Fruit fly (Drosophila melanogaster) whole organism, pupa: ENCODE measurements around the gene drn.

Experiments
- CG15710 ChIP-seq: fragments of 200-800 bp; sonication (Bioruptor generic); optimal IDR thresholded peaks from 2 replicates; lab custom pipeline; 2018; ENCODE audit warnings: missing biosample characterization, mild to moderate bottlenecking, missing genetic modification characterization, moderate library complexity
- CG32121 ChIP-seq: fragments of 200-800 bp; sonication (Bioruptor generic); IDR thresholded peaks from 2 replicates; pipeline ENCODE4 v1.3.6; 2022; ENCODE audit warnings: missing biosample characterization, missing genetic modification characterization
- EcR ChIP-seq: fragments of 200-800 bp; sonication (Bioruptor generic); optimal IDR thresholded peaks from 3 replicates; lab custom pipeline; 2019; ENCODE audit warnings: missing biosample characterization, missing genetic modification characterization, mild to moderate bottlenecking, moderate library complexity, missing genetic modification reagents
- Pif1B ChIP-seq: fragments of 200-800 bp; sonication (Bioruptor generic); optimal IDR thresholded peaks from 3 replicates; lab custom pipeline; 2016; ENCODE audit warnings: missing biosample characterization, missing genetic modification characterization
- fd96Ca ChIP-seq: fragments of 200-800 bp; sonication (Bioruptor generic); IDR thresholded peaks from 3 replicates; pipeline ENCODE4 v1.3.6; 2022; ENCODE audit warnings: missing biosample characterization, missing genetic modification characterization
- gl ChIP-seq: fragments of 200-800 bp; sonication (Bioruptor generic); optimal IDR thresholded peaks from 2 replicates; lab custom pipeline; 2018; ENCODE audit warnings: missing biosample characterization, mild to moderate bottlenecking, missing genetic modification characterization
- rn ChIP-seq: fragments of 200-800 bp; sonication (Bioruptor generic); IDR thresholded peaks from 2 replicates; pipeline ENCODE4 v1.3.6; 2022; ENCODE audit warnings: missing biosample characterization, missing genetic modification characterization

DNA sequence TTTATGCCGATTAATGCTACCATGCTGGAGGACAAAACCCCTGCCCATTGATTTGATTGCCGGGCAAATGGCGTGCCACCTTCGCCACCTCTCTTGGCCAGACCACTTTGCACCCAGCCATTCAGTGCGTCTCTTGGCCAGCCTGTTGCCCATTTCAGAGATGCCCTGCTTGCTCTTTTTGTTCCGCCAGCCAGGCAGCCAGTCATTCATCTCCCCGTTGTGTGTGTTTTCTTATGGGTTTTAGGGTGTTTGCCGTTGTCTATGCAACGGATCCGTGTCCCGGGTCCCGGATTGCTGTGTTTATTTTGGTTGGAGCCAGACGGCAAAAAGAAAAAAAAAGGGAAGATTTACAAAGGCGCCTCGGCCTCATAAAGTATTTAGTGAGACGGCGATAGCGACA lies 56.0 kb downstream of the drn start:
- TF ChIP-seq gl (tag; lab: Kevin White, UChicago) (no peak), EcR (GFP tag; lab: Kevin White, UChicago) (no peak), rn (no peak), Pif1B (no peak), CG32121 (GFP tag; lab: Robert Waterston, UW) (no peak), fd96Ca (GFP tag; lab: Robert Waterston, UW) (no peak), CG15710 (tag; lab: Kevin White, UChicago) (no peak)
